Worm (Caenorhabditis elegans) whole organism, midembryonic: ENCODE measurements around the gene htp-1.

Experiments used
- T22C8.4 ChIP-seq: fragments of 200-800 bp; sonication (Bioruptor generic); IDR thresholded peaks from 2 replicates; pipeline ENCODE4 v1.3.6; 2022; ENCODE audit warnings: missing genetic modification characterization, missing compliant biosample characterization
- ref-1 ChIP-seq: fragments of 200-800 bp; sonication (Bioruptor generic); conservative IDR thresholded peaks from 2 replicates; pipeline ENCODE4 v1.3.6; 2022; ENCODE audit warnings: missing genetic modification reagents, missing genetic modification characterization, missing compliant biosample characterization
- ztf-23 ChIP-seq: fragments of 200-800 bp; sonication (Bioruptor generic); IDR thresholded peaks from 2 replicates; pipeline ENCODE4 v1.3.6; 2022; ENCODE audit warnings: missing genetic modification reagents, missing genetic modification characterization, missing compliant biosample characterization
- ztf-29 ChIP-seq: fragments of 200-800 bp; sonication (Bioruptor generic); IDR thresholded peaks from 2 replicates; pipeline ENCODE4 v1.3.6; 2022; ENCODE audit warnings: missing genetic modification reagents, missing genetic modification characterization, missing compliant biosample characterization

DNA sequence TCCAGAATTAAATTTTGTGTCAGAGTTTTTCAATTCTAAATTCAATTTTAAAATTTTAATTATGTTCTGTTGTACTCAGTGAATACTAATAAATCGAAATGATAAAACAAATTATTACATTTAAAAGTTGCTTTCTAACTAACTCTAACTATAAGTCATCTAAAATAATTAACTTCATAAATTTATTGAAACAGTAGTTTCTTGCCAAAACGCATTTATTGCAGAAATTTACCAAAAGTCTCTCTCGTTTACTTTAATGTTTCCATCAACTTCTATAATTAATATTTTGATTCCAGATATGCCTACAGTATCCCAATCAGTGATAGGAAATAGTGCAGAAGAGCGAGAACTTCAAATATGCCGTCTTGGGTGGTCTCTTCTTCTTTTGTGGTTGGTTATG is 9.3 kb upstream of the htp-1 start, which contains the start of gene ZK616.1:
- TF ChIP-seq ref-1 (GFP tag; lab: Robert Waterston, UW), result no peak
- no peak for TF ChIP-seq ztf-23 (GFP tag; lab: Robert Waterston, UW)
- TF ChIP-seq ztf-29 (GFP tag; lab: Robert Waterston, UW), result no peak
- no peak for TF ChIP-seq T22C8.4 (GFP tag; lab: Robert Waterston, UW)
